Fruit fly (Drosophila melanogaster): ENCODE results near the gene CG9254.

Gene CG9254

dm6 chr2L:13597136-13597615 lies at the start of gene CG9254:
TSS of gene CG9254 (minus strand) at chr2L:13597186.
- TF ChIP-seq OdsH (GFP tag; optimal IDR thresholded peaks at IDR 0.05) = no peak
- no peak for TF ChIP-seq CG9705 (GFP tag; optimal IDR thresholded peaks at IDR 0.05)
- TF ChIP-seq CG32264 (GFP tag; optimal IDR thresholded peaks at IDR 0.05) = no peak
- no peak for TF ChIP-seq dmrt93B (GFP tag; optimal IDR thresholded peaks at IDR 0.05)
- no peak for TF ChIP-seq HLH106 (tag; optimal IDR thresholded peaks at IDR 0.05)
- no peak for TF ChIP-seq jim (GFP tag; optimal IDR thresholded peaks at IDR 0.05)
- no peak for TF ChIP-seq Dfd (GFP tag; optimal IDR thresholded peaks at IDR 0.05)
- no peak for TF ChIP-seq foxo (GFP tag; optimal IDR thresholded peaks at IDR 0.05)
- TF ChIP-seq br (GFP tag; optimal IDR thresholded peaks at IDR 0.05) = no peak
- no peak for TF ChIP-seq dl (GFP tag; optimal IDR thresholded peaks at IDR 0.05; ENCODE audit: insufficient read depth in 1 of 2, partially characterized antibody in 2 of 2)
- TF ChIP-seq psq (GFP tag; optimal IDR thresholded peaks at IDR 0.05) = no peak

dm6 chr2L:13641887-13642826 lies 45.2 kb upstream of the CG9254 start, which contains the start of gene ics:
TSS of gene ics (minus strand) at chr2L:13642602.
- TF ChIP-seq Rel (GFP tag; optimal IDR thresholded peaks at IDR 0.05) = no peak
- TF ChIP-seq Rel (tag; optimal IDR thresholded peaks at IDR 0.05) = no peak
- peak; percentile 64 for TF ChIP-seq Myc (optimal IDR thresholded peaks at IDR 0.05)
- no peak for TF ChIP-seq h (GFP tag; optimal IDR thresholded peaks at IDR 0.05)
- TF ChIP-seq foxo (GFP tag; optimal IDR thresholded peaks at IDR 0.05) = no peak
- no peak for TF ChIP-seq ey (GFP tag; optimal IDR thresholded peaks at IDR 0.05)
- no peak for TF ChIP-seq Hnf4 (GFP tag; optimal IDR thresholded peaks at IDR 0.05)
- TF ChIP-seq fru (GFP tag; optimal IDR thresholded peaks at IDR 0.05) = peak; percentile 39
- peak; percentile 1 for TF ChIP-seq Hr83 (GFP tag; optimal IDR thresholded peaks at IDR 0.05; ENCODE audit: poor library complexity, severe bottlenecking)
- TF ChIP-seq dmrt93B (GFP tag; optimal IDR thresholded peaks at IDR 0.05) = no peak
- no peak for TF ChIP-seq Hr78 (GFP tag; optimal IDR thresholded peaks at IDR 0.05)
- TF ChIP-seq N (GFP tag; optimal IDR thresholded peaks at IDR 0.05) = no peak
- TF ChIP-seq rgr (GFP tag; optimal IDR thresholded peaks at IDR 0.05) = no peak
- TF ChIP-seq jim (GFP tag; optimal IDR thresholded peaks at IDR 0.05) = peak; percentile 31

dm6 chr2L:13641046-13641445 lies 44.1 kb upstream of the CG9254 start:
- TF ChIP-seq Jra (GFP tag; optimal IDR thresholded peaks at IDR 0.05) (peak; percentile 33), Hr83 (GFP tag; optimal IDR thresholded peaks at IDR 0.05; ENCODE audit: poor library complexity, severe bottlenecking) (no peak)

- TF ChIP-seq Mio (GFP tag; optimal IDR thresholded peaks at IDR 0.05) = no peak
- no peak for TF ChIP-seq pan (optimal IDR thresholded peaks at IDR 0.05)
- TF ChIP-seq CG9705 (GFP tag; optimal IDR thresholded peaks at IDR 0.05) = no peak
- TF ChIP-seq brk (GFP tag; optimal IDR thresholded peaks at IDR 0.05) = peak; percentile 56
- TF ChIP-seq sv (GFP tag; optimal IDR thresholded peaks at IDR 0.05) = no peak
- no peak for TF ChIP-seq ey (GFP tag; optimal IDR thresholded peaks at IDR 0.05)
- TF ChIP-seq HLH106 (tag; optimal IDR thresholded peaks at IDR 0.05) = no peak
- TF ChIP-seq Dfd (GFP tag; optimal IDR thresholded peaks at IDR 0.05) = no peak
- TF ChIP-seq sage (GFP tag; optimal IDR thresholded peaks at IDR 0.05) = peak; percentile 70
- TF ChIP-seq fru (GFP tag; optimal IDR thresholded peaks at IDR 0.05) = no peak
- TF ChIP-seq dsf (GFP tag; optimal IDR thresholded peaks at IDR 0.05; ENCODE audit: borderline replicate concordance) = no peak
- TF ChIP-seq foxo (GFP tag; optimal IDR thresholded peaks at IDR 0.05) = no peak
- TF ChIP-seq lola (GFP tag; optimal IDR thresholded peaks at IDR 0.05) = no peak
- TF ChIP-seq usp (GFP tag; optimal IDR thresholded peaks at IDR 0.05) = no peak
- TF ChIP-seq Hr78 (GFP tag; optimal IDR thresholded peaks at IDR 0.05) = no peak
- no peak for TF ChIP-seq dmrt93B (GFP tag; optimal IDR thresholded peaks at IDR 0.05)
- no peak for TF ChIP-seq tai (GFP tag; optimal IDR thresholded peaks at IDR 0.05)
- peak; percentile 3 for TF ChIP-seq rgr (GFP tag; optimal IDR thresholded peaks at IDR 0.05)
- TF ChIP-seq Dif (GFP tag; optimal IDR thresholded peaks at IDR 0.05; ENCODE audit: partially characterized antibody) = no peak
- no peak for TF ChIP-seq br (GFP tag; optimal IDR thresholded peaks at IDR 0.05)
- no peak for TF ChIP-seq jim (GFP tag; optimal IDR thresholded peaks at IDR 0.05)
- TF ChIP-seq CrebA (GFP tag; optimal IDR thresholded peaks at IDR 0.05; ENCODE audit: borderline replicate concordance) = peak; percentile 63
- no peak for TF ChIP-seq Jra (GFP tag; optimal IDR thresholded peaks at IDR 0.05)
- TF ChIP-seq Sp1 (GFP tag; optimal IDR thresholded peaks at IDR 0.05) = no peak
- no peak for TF ChIP-seq CG32264 (GFP tag; optimal IDR thresholded peaks at IDR 0.05)
- TF ChIP-seq GATAd (GFP tag; optimal IDR thresholded peaks at IDR 0.05) = no peak
- TF ChIP-seq N (GFP tag; optimal IDR thresholded peaks at IDR 0.05) = no peak
Measured at dm6 chr2L:13640502-13640949, 43.5 kb upstream of the CG9254 start.
